Worm (Caenorhabditis elegans) whole organism, L2 larva: ENCODE measurements around the gene chch-3.

Source experiments
- ama-1 ChIP-seq: fragments of 150-350 bp; optimal IDR thresholded peaks from 2 replicates; lab custom pipeline; 2018; ENCODE audit warnings: inconsistent platforms
- elt-3 ChIP-seq: sonication (generic microtip); optimal IDR thresholded peaks from 2 replicates; lab custom pipeline; 2017; ENCODE audit warnings: missing biosample characterization, missing genetic modification characterization
- lin-13 ChIP-seq: fragments of 150-350 bp; optimal IDR thresholded peaks from 2 replicates; lab custom pipeline; 2014; ENCODE audit warnings: missing biosample characterization, missing genetic modification reagents, missing genetic modification characterization
- mab-5 ChIP-seq: fragments of 150-350 bp; optimal IDR thresholded peaks from 2 replicates; lab custom pipeline; 2014; ENCODE audit warnings: missing biosample characterization, missing genetic modification characterization

- TF ChIP-seq lin-13 (GFP tag; lab: Kevin White, UChicago) (no peak), elt-3 (tag; lab: Kevin White, UChicago) (no peak), mab-5 (tag; lab: Kevin White, UChicago) (no peak), ama-1 (lab: Kevin White, UChicago) (no peak)
These were observed 37.5 kb downstream of the chch-3 start, which contains the start of gene chil-19 for ce11 chrII:9454304-9454703.
